Worm (Caenorhabditis elegans): ENCODE measurements around the gene T10C6.15.

Gene T10C6.15

DNA sequence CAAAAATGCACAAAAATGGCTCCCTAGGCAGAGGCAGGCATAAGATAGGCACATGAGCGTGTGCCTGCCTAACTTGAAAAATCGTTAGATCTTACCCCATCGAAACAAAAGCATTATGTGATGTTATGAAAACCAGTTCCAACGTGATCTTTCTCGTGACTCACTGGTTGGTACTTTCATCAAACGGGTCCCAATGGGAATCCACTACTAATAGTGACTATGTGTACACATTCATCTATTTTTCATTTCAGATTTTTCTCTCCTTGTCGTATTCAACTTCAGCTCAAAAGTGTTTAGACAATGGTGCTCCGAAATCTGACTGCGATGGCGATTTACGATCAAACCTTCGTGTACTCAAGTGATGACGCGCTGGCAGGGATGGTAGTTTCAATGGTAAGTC, 28.1 kb downstream of the T10C6.15 start, which contains the start of gene srx-43:
TSS of gene srx-43 (plus strand) at position 301 of the 400 bp plus-strand sequence.
- TF ChIP-seq flt-1 (GFP tag; IDR thresholded peaks at IDR 0.05) (no peak), F13C5.2 (tag; optimal IDR thresholded peaks at IDR 0.05) (no peak), pes-1 (GFP tag; IDR thresholded peaks at IDR 0.05) (no peak), hmbx-1 (tag; optimal IDR thresholded peaks at IDR 0.05) (no peak)

DNA sequence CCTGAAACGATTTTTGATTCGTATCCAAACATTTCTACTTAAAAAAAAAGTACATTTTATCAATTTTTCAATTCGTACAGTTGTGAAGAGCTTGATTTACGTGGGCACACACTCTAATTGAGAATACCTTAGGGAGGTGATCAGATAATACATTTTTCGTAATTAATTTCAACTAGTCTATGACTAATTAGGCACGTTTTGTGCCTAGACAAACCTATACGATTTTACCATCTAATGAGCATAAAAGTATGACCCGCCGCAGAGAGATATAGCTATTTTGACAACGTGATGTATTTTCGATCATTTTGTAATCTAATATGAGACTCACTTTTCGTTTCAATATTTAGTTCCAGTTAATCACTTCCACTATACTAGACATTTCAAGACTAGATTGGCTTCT, 28.8 kb downstream of the T10C6.15 start:
- no peak for TF ChIP-seq ets-7 (tag; optimal IDR thresholded peaks at IDR 0.05)
- TF ChIP-seq ceh-36 (tag; optimal IDR thresholded peaks at IDR 0.05) = no peak
- TF ChIP-seq tra-4 (tag; optimal IDR thresholded peaks at IDR 0.05) = no peak
- no peak for TF ChIP-seq tbx-37 (GFP tag; conservative IDR thresholded peaks at IDR 0.05)

DNA sequence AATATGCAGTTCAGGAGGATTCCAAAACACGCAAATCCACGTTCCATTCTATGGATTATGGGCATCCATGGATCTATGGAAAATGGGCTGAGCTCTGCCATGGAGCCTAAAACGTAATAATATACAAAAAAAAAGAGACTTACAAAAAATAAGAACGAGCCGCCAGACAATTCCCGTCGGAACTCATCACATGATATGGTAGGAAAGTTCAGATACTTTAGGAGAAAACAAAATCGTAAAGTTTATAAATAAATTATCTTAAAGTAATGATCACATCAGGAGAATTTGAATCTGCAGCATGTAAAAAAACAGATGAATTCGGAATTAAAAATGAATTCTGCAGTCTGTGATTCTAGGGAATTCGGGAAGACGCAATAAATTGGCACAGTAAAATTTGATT, 30.1 kb downstream of the T10C6.15 start, which contains the start of gene str-232:
TSS of gene str-232 (minus strand) at position 101 of the 400 bp plus-strand sequence.
- no peak for TF ChIP-seq hnd-1 (tag; optimal IDR thresholded peaks at IDR 0.05)
- TF ChIP-seq B0310.2 (tag; optimal IDR thresholded peaks at IDR 0.05) = no peak
- TF ChIP-seq scrt-1 (GFP tag; IDR thresholded peaks at IDR 0.05) = no peak
- no peak for TF ChIP-seq pes-1 (GFP tag; IDR thresholded peaks at IDR 0.05)
- TF ChIP-seq ceh-13 (GFP tag; optimal IDR thresholded peaks at IDR 0.05) = no peak
- TF ChIP-seq tra-4 (tag; optimal IDR thresholded peaks at IDR 0.05) = no peak
- no peak for TF ChIP-seq hmg-4 (GFP tag; optimal IDR thresholded peaks at IDR 0.05)
- no peak for TF ChIP-seq ama-1 (optimal IDR thresholded peaks at IDR 0.05)

DNA sequence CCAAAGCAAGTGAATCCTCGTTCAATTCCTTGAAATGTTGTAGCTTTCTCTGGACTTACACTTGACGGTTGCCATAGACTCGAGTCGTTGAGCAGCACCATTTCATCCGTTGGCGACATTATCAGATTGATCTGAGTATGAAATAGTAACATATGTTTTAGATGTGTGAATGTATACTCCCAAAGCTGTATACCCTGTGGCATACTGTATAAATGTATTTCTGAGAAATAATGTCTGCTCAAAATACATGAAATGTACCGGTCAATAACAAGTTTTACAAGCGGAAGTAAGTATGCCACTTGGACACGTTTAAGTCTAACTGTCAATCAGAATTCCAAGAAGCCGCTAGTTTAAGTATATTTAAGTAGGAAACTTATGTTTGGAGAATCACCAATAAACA, 36.2 kb downstream of the T10C6.15 start, which contains the start of gene str-233:
TSS of gene str-233 (minus strand) at position 101 of the 400 bp plus-strand sequence.
- TF ChIP-seq hnd-1 (tag; optimal IDR thresholded peaks at IDR 0.05) = no peak
- no peak for TF ChIP-seq pes-1 (GFP tag; IDR thresholded peaks at IDR 0.05)
- no peak for TF ChIP-seq ets-7 (tag; optimal IDR thresholded peaks at IDR 0.05)
- TF ChIP-seq ama-1 (optimal IDR thresholded peaks at IDR 0.05) = no peak
- TF ChIP-seq aly-1 (tag; optimal IDR thresholded peaks at IDR 0.05) = no peak
- no peak for TF ChIP-seq hmg-4 (GFP tag; optimal IDR thresholded peaks at IDR 0.05)
- TF ChIP-seq ceh-36 (tag; optimal IDR thresholded peaks at IDR 0.05) = no peak
- no peak for TF ChIP-seq hmbx-1 (tag; optimal IDR thresholded peaks at IDR 0.05)
- no peak for TF ChIP-seq scrt-1 (GFP tag; IDR thresholded peaks at IDR 0.05)
- TF ChIP-seq ceh-13 (GFP tag; optimal IDR thresholded peaks at IDR 0.05) = no peak
- TF ChIP-seq tra-4 (tag; optimal IDR thresholded peaks at IDR 0.05) = no peak
- no peak for TF ChIP-seq B0310.2 (tag; optimal IDR thresholded peaks at IDR 0.05)

DNA sequence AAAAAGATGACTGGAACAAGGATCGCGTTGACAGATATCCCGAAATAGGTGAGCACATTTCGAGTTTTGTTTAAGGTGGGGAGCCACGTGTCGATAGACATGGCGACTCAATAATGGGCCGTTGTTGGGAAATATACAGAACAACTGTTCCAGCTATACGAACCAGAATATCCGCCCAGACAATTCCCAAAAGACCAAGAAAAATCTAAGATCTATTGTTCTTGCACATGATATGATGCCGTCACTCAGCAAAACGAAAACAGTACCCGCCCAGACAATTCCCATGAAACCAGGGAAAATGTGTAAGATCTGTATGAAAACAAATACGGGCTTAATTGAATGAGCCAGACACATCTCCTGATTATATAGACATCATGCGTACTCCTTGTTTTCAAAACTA, 38.2 kb downstream of the T10C6.15 start, which contains the start of gene str-231:
TSS of gene str-231 (minus strand) at position 101 of the 400 bp plus-strand sequence.
- no peak for TF ChIP-seq aly-1 (tag; optimal IDR thresholded peaks at IDR 0.05)
- TF ChIP-seq flt-1 (GFP tag; IDR thresholded peaks at IDR 0.05) = no peak
- TF ChIP-seq scrt-1 (GFP tag; IDR thresholded peaks at IDR 0.05) = no peak
- TF ChIP-seq tbx-37 (GFP tag; conservative IDR thresholded peaks at IDR 0.05) = no peak
- no peak for TF ChIP-seq ceh-13 (GFP tag; optimal IDR thresholded peaks at IDR 0.05)
- TF ChIP-seq ets-7 (tag; optimal IDR thresholded peaks at IDR 0.05) = no peak
- TF ChIP-seq sea-1 (GFP tag; conservative IDR thresholded peaks at IDR 0.05) = no peak
- TF ChIP-seq ama-1 (optimal IDR thresholded peaks at IDR 0.05) = no peak
- no peak for TF ChIP-seq tra-4 (tag; optimal IDR thresholded peaks at IDR 0.05)
- TF ChIP-seq B0310.2 (tag; optimal IDR thresholded peaks at IDR 0.05) = no peak
- TF ChIP-seq pes-1 (GFP tag; IDR thresholded peaks at IDR 0.05) = no peak
- TF ChIP-seq ceh-36 (tag; optimal IDR thresholded peaks at IDR 0.05) = no peak
- TF ChIP-seq hnd-1 (tag; optimal IDR thresholded peaks at IDR 0.05) = no peak
- no peak for TF ChIP-seq hmg-4 (GFP tag; optimal IDR thresholded peaks at IDR 0.05)
- no peak for TF ChIP-seq F13C5.2 (tag; optimal IDR thresholded peaks at IDR 0.05)
- no peak for TF ChIP-seq hmbx-1 (tag; optimal IDR thresholded peaks at IDR 0.05)
- TF ChIP-seq tbx-11 (GFP tag; IDR thresholded peaks at IDR 0.05) = no peak

DNA sequence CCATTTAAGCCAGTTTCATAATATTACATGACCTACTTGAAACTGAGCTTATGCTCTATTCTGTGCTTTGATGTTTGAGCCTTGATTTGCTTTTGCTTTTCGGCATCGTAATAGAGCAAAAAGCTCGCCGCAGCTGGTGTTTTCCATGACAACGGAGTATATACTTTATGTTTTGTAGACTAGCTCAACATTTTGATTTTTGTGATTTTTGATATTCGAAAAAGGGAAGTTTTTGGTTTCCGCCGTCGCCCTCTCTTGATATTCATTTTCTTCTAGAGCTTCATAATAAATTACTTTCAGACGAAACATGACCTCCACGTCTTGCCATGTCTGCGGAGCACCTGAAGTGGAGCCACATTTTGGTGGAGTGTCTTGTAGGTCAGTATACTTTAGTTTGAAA, 43.5 kb downstream of the T10C6.15 start, which contains the start of gene nhr-63:
TSS of gene nhr-63 (plus strand) at position 301 of the 400 bp plus-strand sequence.
- no peak for TF ChIP-seq sea-1 (GFP tag; conservative IDR thresholded peaks at IDR 0.05)
- TF ChIP-seq hnd-1 (tag; optimal IDR thresholded peaks at IDR 0.05) = no peak
- TF ChIP-seq hmg-4 (GFP tag; optimal IDR thresholded peaks at IDR 0.05) = no peak
- no peak for TF ChIP-seq scrt-1 (GFP tag; IDR thresholded peaks at IDR 0.05)
- TF ChIP-seq ceh-36 (tag; optimal IDR thresholded peaks at IDR 0.05) = no peak
- no peak for TF ChIP-seq tbx-37 (GFP tag; conservative IDR thresholded peaks at IDR 0.05)
- no peak for TF ChIP-seq ceh-13 (GFP tag; optimal IDR thresholded peaks at IDR 0.05)
- TF ChIP-seq tbx-11 (GFP tag; IDR thresholded peaks at IDR 0.05) = no peak
- TF ChIP-seq hmbx-1 (tag; optimal IDR thresholded peaks at IDR 0.05) = no peak
- TF ChIP-seq ama-1 (optimal IDR thresholded peaks at IDR 0.05) = no peak
- no peak for TF ChIP-seq B0310.2 (tag; optimal IDR thresholded peaks at IDR 0.05)
- no peak for TF ChIP-seq tra-4 (tag; optimal IDR thresholded peaks at IDR 0.05)
- TF ChIP-seq aly-1 (tag; optimal IDR thresholded peaks at IDR 0.05) = no peak
- TF ChIP-seq F13C5.2 (tag; optimal IDR thresholded peaks at IDR 0.05) = no peak
- no peak for TF ChIP-seq flt-1 (GFP tag; IDR thresholded peaks at IDR 0.05)
- TF ChIP-seq pes-1 (GFP tag; IDR thresholded peaks at IDR 0.05) = no peak
- no peak for TF ChIP-seq ets-7 (tag; optimal IDR thresholded peaks at IDR 0.05)

DNA sequence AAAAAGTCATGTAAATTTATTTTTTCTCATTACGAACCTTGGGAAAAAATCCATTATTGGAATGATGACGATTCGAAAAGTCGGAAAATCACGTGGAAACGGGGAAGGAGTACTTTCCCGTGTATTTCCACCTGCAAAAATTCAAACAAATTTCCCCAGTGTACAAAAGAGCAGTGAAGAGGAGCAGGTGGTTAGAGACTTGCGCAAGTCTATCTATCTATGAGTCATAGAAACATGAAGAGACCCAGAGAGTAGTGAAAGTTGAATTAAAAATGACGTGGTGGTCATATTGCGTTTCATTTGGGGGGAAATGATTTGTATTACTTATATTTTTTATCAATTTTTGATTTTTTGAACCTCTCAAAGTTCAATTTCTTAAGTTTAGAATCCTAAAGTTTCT, 45.3 kb downstream of the T10C6.15 start, which contains the start of gene nhr-50:
TSS of gene nhr-50 (minus strand) at position 199 of the 400 bp plus-strand sequence.
- TF ChIP-seq scrt-1 (GFP tag; IDR thresholded peaks at IDR 0.05) (no peak), tra-4 (tag; optimal IDR thresholded peaks at IDR 0.05) (no peak), sea-1 (GFP tag; conservative IDR thresholded peaks at IDR 0.05) (no peak), tbx-37 (GFP tag; conservative IDR thresholded peaks at IDR 0.05) (no peak), ama-1 (optimal IDR thresholded peaks at IDR 0.05) (no peak), aly-1 (tag; optimal IDR thresholded peaks at IDR 0.05) (no peak), F13C5.2 (tag; optimal IDR thresholded peaks at IDR 0.05) (no peak), ceh-13 (GFP tag; optimal IDR thresholded peaks at IDR 0.05) (no peak), hmg-4 (GFP tag; optimal IDR thresholded peaks at IDR 0.05) (no peak), tbx-11 (GFP tag; IDR thresholded peaks at IDR 0.05) (no peak), flt-1 (GFP tag; IDR thresholded peaks at IDR 0.05) (no peak), ets-7 (tag; optimal IDR thresholded peaks at IDR 0.05) (no peak), pes-1 (GFP tag; IDR thresholded peaks at IDR 0.05) (no peak), hnd-1 (tag; optimal IDR thresholded peaks at IDR 0.05) (no peak), B0310.2 (tag; optimal IDR thresholded peaks at IDR 0.05) (no peak)

All from whole organism, early embryonic.